Fruit fly (Drosophila melanogaster) whole organism, embryonic: Measurements from ENCODE around the gene Jhbp14.

Experiments used
- CG10462 ChIP-seq: fragments of 200-800 bp; sonication (Bioruptor generic); optimal IDR thresholded peaks from 2 replicates; lab custom pipeline; 2016; ENCODE audit warnings: missing biosample characterization, missing genetic modification characterization
- CG10654 ChIP-seq: fragments of 200-800 bp; sonication (Bioruptor generic); optimal IDR thresholded peaks from 2 replicates; lab custom pipeline; 2016; ENCODE audit warnings: missing biosample characterization, missing genetic modification characterization
- CG10979 ChIP-seq: fragments of 200-800 bp; sonication (Bioruptor generic); optimal IDR thresholded peaks from 2 replicates; lab custom pipeline; 2018; ENCODE audit warnings: missing biosample characterization, mild to moderate bottlenecking, missing genetic modification characterization, moderate library complexity
- CG12219 ChIP-seq: fragments of 200-800 bp; sonication (Bioruptor generic); optimal IDR thresholded peaks from 3 replicates; lab custom pipeline; 2018; ENCODE audit warnings: missing biosample characterization, mild to moderate bottlenecking, missing genetic modification characterization
- CG12391 ChIP-seq: fragments of 200-800 bp; sonication (Bioruptor generic); optimal IDR thresholded peaks from 3 replicates; lab custom pipeline; 2018; ENCODE audit warnings: missing biosample characterization, mild to moderate bottlenecking, missing genetic modification characterization, moderate library complexity
- CG13894 ChIP-seq: fragments of 200-800 bp; sonication (Bioruptor generic); optimal IDR thresholded peaks from 3 replicates; lab custom pipeline; 2018; ENCODE audit warnings: missing biosample characterization, mild to moderate bottlenecking, missing genetic modification characterization, moderate library complexity
- CG14014 ChIP-seq: fragments of 200-800 bp; sonication (Bioruptor generic); IDR thresholded peaks from 2 replicates; pipeline ENCODE4 v1.3.6; 2022; ENCODE audit warnings: missing biosample characterization, missing genetic modification characterization
- CG14860 ChIP-seq: fragments of 200-800 bp; sonication (Bioruptor generic); IDR thresholded peaks from 3 replicates; pipeline ENCODE4 v1.3.6; 2022; ENCODE audit warnings: missing biosample characterization, missing genetic modification characterization; ENCODE audit not compliant: partially characterized antibody
- CG17328 ChIP-seq: fragments of 200-800 bp; sonication (Bioruptor generic); IDR thresholded peaks from 2 replicates; pipeline ENCODE4 v1.3.6; 2022; ENCODE audit warnings: missing biosample characterization, missing genetic modification characterization
- CG17385 ChIP-seq: fragments of 200-800 bp; sonication (Bioruptor generic); optimal IDR thresholded peaks from 3 replicates; lab custom pipeline; 2018; ENCODE audit warnings: missing biosample characterization, mild to moderate bottlenecking, missing genetic modification characterization
- CG30020 ChIP-seq: fragments of 200-800 bp; optimal IDR thresholded peaks from 2 replicates; lab custom pipeline; 2019; ENCODE audit warnings: missing biosample characterization, mild to moderate bottlenecking, missing genetic modification characterization, moderate library complexity
- CG30403 ChIP-seq: fragments of 200-800 bp; sonication (Bioruptor generic); optimal IDR thresholded peaks from 3 replicates; lab custom pipeline; 2016; ENCODE audit warnings: missing biosample characterization, missing genetic modification characterization
- CG3065 ChIP-seq: fragments of 200-800 bp; sonication (Bioruptor generic); optimal IDR thresholded peaks from 2 replicates; lab custom pipeline; 2016; ENCODE audit warnings: missing biosample characterization, missing genetic modification characterization
- CG31441 ChIP-seq: fragments of 200-800 bp; sonication (Bioruptor generic); IDR thresholded peaks from 2 replicates; pipeline ENCODE4 v1.3.6; 2022; ENCODE audit warnings: missing biosample characterization, missing genetic modification characterization
- CG32772 ChIP-seq: fragments of 200-800 bp; sonication (Bioruptor generic); IDR thresholded peaks from 2 replicates; pipeline ENCODE4 v1.3.6; 2022; ENCODE audit warnings: missing biosample characterization, missing genetic modification characterization
- CG4282 ChIP-seq: fragments of 200-800 bp; sonication (Bioruptor generic); optimal IDR thresholded peaks from 2 replicates; lab custom pipeline; 2016; ENCODE audit warnings: missing biosample characterization, missing genetic modification characterization
- CG6854 ChIP-seq: fragments of 200-800 bp; sonication (Bioruptor generic); optimal IDR thresholded peaks from 3 replicates; lab custom pipeline; 2017; ENCODE audit warnings: missing biosample characterization, mild to moderate bottlenecking, missing genetic modification characterization
- CG7271 ChIP-seq: fragments of 200-800 bp; sonication (Bioruptor generic); optimal IDR thresholded peaks from 2 replicates; lab custom pipeline; 2018; ENCODE audit warnings: missing biosample characterization, mild to moderate bottlenecking, missing genetic modification characterization, moderate library complexity
- CG7357 ChIP-seq: fragments of 200-800 bp; sonication (Bioruptor generic); IDR thresholded peaks from 3 replicates; pipeline ENCODE4 v1.3.6; 2022; ENCODE audit warnings: missing biosample characterization, missing genetic modification characterization
- CG8388 ChIP-seq: fragments of 200-800 bp; sonication (Bioruptor generic); optimal IDR thresholded peaks from 2 replicates; lab custom pipeline; 2019; ENCODE audit warnings: missing biosample characterization, mild to moderate bottlenecking, missing genetic modification characterization, moderate library complexity
- Camta ChIP-seq: fragments of 200-800 bp; sonication (Bioruptor generic); optimal IDR thresholded peaks from 2 replicates; lab custom pipeline; 2016; ENCODE audit warnings: missing biosample characterization, missing genetic modification characterization
- Dbx ChIP-seq: fragments of 200-800 bp; sonication (Bioruptor generic); IDR thresholded peaks from 3 replicates; pipeline ENCODE4 v1.3.6; 2022; ENCODE audit warnings: missing biosample characterization, missing genetic modification characterization
- E2f2 ChIP-seq: fragments of 200-800 bp; sonication (Bioruptor generic); IDR thresholded peaks from 2 replicates; pipeline ENCODE4 v1.3.6; 2022; ENCODE audit warnings: missing biosample characterization, missing genetic modification characterization
- Hr3 ChIP-seq: fragments of 200-800 bp; sonication (Bioruptor generic); optimal IDR thresholded peaks from 3 replicates; lab custom pipeline; 2016; ENCODE audit warnings: missing biosample characterization, missing genetic modification characterization
- Hsf ChIP-seq: fragments of 200-800 bp; sonication (Bioruptor generic); optimal IDR thresholded peaks from 3 replicates; lab custom pipeline; 2016; ENCODE audit warnings: missing biosample characterization, missing genetic modification characterization
- Lim3 ChIP-seq: fragments of 200-800 bp; sonication (Bioruptor generic); IDR thresholded peaks from 2 replicates; pipeline ENCODE4 v1.3.6; 2022; ENCODE audit warnings: missing biosample characterization, missing genetic modification characterization
- Mrtf ChIP-seq: fragments of 200-800 bp; sonication (Bioruptor generic); IDR thresholded peaks from 3 replicates; pipeline ENCODE4 v1.3.6; 2022; ENCODE audit warnings: missing biosample characterization, missing genetic modification characterization
- Opbp ChIP-seq: fragments of 200-800 bp; sonication (Bioruptor generic); IDR thresholded peaks from 3 replicates; pipeline ENCODE4 v1.3.6; 2022; ENCODE audit warnings: missing biosample characterization, missing genetic modification characterization; ENCODE audit not compliant: partially characterized antibody
- PHDP ChIP-seq: fragments of 200-800 bp; sonication (Bioruptor generic); optimal IDR thresholded peaks from 3 replicates; lab custom pipeline; 2018; ENCODE audit warnings: missing biosample characterization, mild to moderate bottlenecking, missing genetic modification characterization, moderate library complexity
- Poxn ChIP-seq: fragments of 200-800 bp; sonication (Bioruptor generic); IDR thresholded peaks from 2 replicates; pipeline ENCODE4 v1.3.6; 2022; ENCODE audit warnings: missing biosample characterization, missing genetic modification characterization
- Ptx1 ChIP-seq: fragments of 200-800 bp; sonication (Bioruptor generic); IDR thresholded peaks from 2 replicates; pipeline ENCODE4 v1.3.6; 2022; ENCODE audit warnings: missing biosample characterization, missing genetic modification characterization
- Six4 ChIP-seq: fragments of 200-800 bp; sonication (Bioruptor generic); optimal IDR thresholded peaks from 2 replicates; lab custom pipeline; 2016; ENCODE audit warnings: missing biosample characterization, missing genetic modification characterization
- Sox102F ChIP-seq: fragments of 200-800 bp; sonication (Bioruptor generic); optimal IDR thresholded peaks from 2 replicates; lab custom pipeline; 2018; ENCODE audit warnings: missing biosample characterization, mild to moderate bottlenecking, missing genetic modification characterization, moderate library complexity
- Sry-δ ChIP-seq: fragments of 200-800 bp; sonication (Bioruptor generic); optimal IDR thresholded peaks from 2 replicates; lab custom pipeline; 2016; ENCODE audit warnings: missing biosample characterization, missing genetic modification characterization
- bcd ChIP-seq: fragments of 200-800 bp; sonication (Bioruptor generic); optimal IDR thresholded peaks from 2 replicates; lab custom pipeline; 2017; ENCODE audit warnings: missing biosample characterization, mild to moderate bottlenecking, missing genetic modification characterization
- br ChIP-seq: fragments of >200 bp; optimal IDR thresholded peaks from 2 replicates; lab custom pipeline; 2017
- cas ChIP-seq: fragments of 200-800 bp; sonication (Bioruptor generic); IDR thresholded peaks from 2 replicates; pipeline ENCODE4 v1.3.6; 2022; ENCODE audit warnings: missing biosample characterization, missing genetic modification characterization
- chm ChIP-seq: fragments of 200-800 bp; sonication (Bioruptor generic); IDR thresholded peaks from 2 replicates; pipeline ENCODE4 v1.3.6; 2022; ENCODE audit warnings: missing biosample characterization, missing genetic modification characterization
- chn ChIP-seq: fragments of 200-800 bp; sonication (Bioruptor generic); optimal IDR thresholded peaks from 2 replicates; lab custom pipeline; 2016; ENCODE audit warnings: missing biosample characterization, missing genetic modification characterization
- danr ChIP-seq: fragments of 200-800 bp; sonication (Bioruptor generic); IDR thresholded peaks from 2 replicates; pipeline ENCODE4 v1.3.6; 2022; ENCODE audit warnings: missing biosample characterization, missing genetic modification characterization
- dpn ChIP-seq, 2 experiments: fragments of 200-800 bp; sonication (Bioruptor generic); optimal IDR thresholded peaks; 3 replicates each; lab custom pipeline; 2016; ENCODE audit warnings: missing biosample characterization in 2 of 2, missing genetic modification characterization in 2 of 2
- fd3F ChIP-seq: fragments of 200-800 bp; sonication (Bioruptor generic); optimal IDR thresholded peaks from 2 replicates; lab custom pipeline; 2018; ENCODE audit warnings: missing biosample characterization, mild to moderate bottlenecking, missing genetic modification characterization, moderate library complexity
- her ChIP-seq: fragments of 200-800 bp; sonication (Bioruptor generic); optimal IDR thresholded peaks from 2 replicates; lab custom pipeline; 2016; ENCODE audit warnings: missing biosample characterization, missing genetic modification characterization
- oc ChIP-seq: fragments of 200-800 bp; sonication (Bioruptor generic); optimal IDR thresholded peaks from 2 replicates; lab custom pipeline; 2018; ENCODE audit warnings: missing biosample characterization, mild to moderate bottlenecking, missing genetic modification characterization, moderate library complexity
- phol ChIP-seq: fragments of 200-800 bp; sonication (Bioruptor generic); optimal IDR thresholded peaks from 3 replicates; lab custom pipeline; 2018; ENCODE audit warnings: missing biosample characterization, mild to moderate bottlenecking, missing genetic modification characterization, moderate library complexity
- pzg ChIP-seq: fragments of 200-800 bp; sonication (Bioruptor generic); optimal IDR thresholded peaks from 3 replicates; lab custom pipeline; 2018; ENCODE audit warnings: missing biosample characterization, mild to moderate bottlenecking, missing genetic modification characterization, moderate library complexity
- sisA ChIP-seq: fragments of 200-800 bp; sonication (Bioruptor generic); IDR thresholded peaks from 2 replicates; pipeline ENCODE4 v1.3.6; 2022; ENCODE audit warnings: missing biosample characterization, missing genetic modification characterization
- slou ChIP-seq: fragments of 200-800 bp; sonication (Bioruptor generic); optimal IDR thresholded peaks from 3 replicates; lab custom pipeline; 2016; ENCODE audit warnings: missing biosample characterization, missing genetic modification characterization
- trem ChIP-seq: fragments of 200-800 bp; optimal IDR thresholded peaks from 3 replicates; lab custom pipeline; 2019; ENCODE audit warnings: missing biosample characterization, mild to moderate bottlenecking, missing genetic modification characterization, moderate library complexity
- ttk ChIP-seq: fragments of 200-800 bp; sonication (Bioruptor generic); IDR thresholded peaks from 2 replicates; pipeline ENCODE4 v2.1.2; 2022; ENCODE audit warnings: missing biosample characterization, missing genetic modification characterization
- zf30C ChIP-seq: fragments of 200-800 bp; sonication (Bioruptor generic); optimal IDR thresholded peaks from 3 replicates; lab custom pipeline; 2018; ENCODE audit warnings: missing biosample characterization, mild to moderate bottlenecking, missing genetic modification characterization
- zfh2 ChIP-seq: fragments of 200-800 bp; sonication (Bioruptor generic); optimal IDR thresholded peaks from 2 replicates; lab custom pipeline; 2016; ENCODE audit warnings: missing biosample characterization, missing genetic modification characterization

Jhbp14 gene

DNA sequence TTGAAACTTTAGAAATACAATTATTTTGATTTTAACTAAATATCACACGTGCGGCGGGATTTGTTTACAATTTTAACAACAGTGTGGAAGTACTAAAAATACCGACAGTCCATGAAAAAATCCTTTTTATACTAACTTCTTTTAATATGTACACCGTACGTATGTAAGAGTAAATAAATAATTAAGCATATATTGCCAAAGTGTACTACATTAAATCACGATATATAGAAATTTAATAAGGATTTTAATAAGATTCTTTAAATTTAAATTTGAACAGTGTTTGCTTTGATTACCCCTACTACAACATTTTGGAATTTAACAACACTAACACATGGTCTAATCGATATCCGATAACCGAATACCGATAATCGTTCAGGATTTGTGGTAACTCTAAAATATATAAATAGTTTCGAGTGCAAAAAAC is 14.1 kb upstream of the Jhbp14 start, which contains the start of the genes Ski6 and CG16812 (continued):
- peak; percentile 67 for TF ChIP-seq CG10979 (tag; lab: Kevin White, UChicago)
- TF ChIP-seq CG4282 (GFP tag; lab: Kevin White, UChicago) = no peak
- TF ChIP-seq Hr3 (GFP tag; lab: Kevin White, UChicago) = peak; percentile 71
- peak; percentile 82 for TF ChIP-seq phol
- TF ChIP-seq CG7271 (tag; lab: Kevin White, UChicago) = peak; percentile 49
- TF ChIP-seq E2f2 (GFP tag; lab: Robert Waterston, UW) = peak; percentile 58; the same call in 1 of the 2 replicates
- TF ChIP-seq Mrtf (GFP tag; lab: Robert Waterston, UW) = no peak
- no peak for TF ChIP-seq Lim3 (GFP tag; lab: Robert Waterston, UW)
- TF ChIP-seq fd3F (GFP tag; lab: Kevin White, UChicago) = peak; percentile 66
- peak; percentile 81 for TF ChIP-seq CG30020 (tag; lab: Kevin White, UChicago)
- TF ChIP-seq oc = peak; percentile 52
- TF ChIP-seq Sry-δ (GFP tag; lab: Kevin White, UChicago) = peak; percentile 42
- peak; percentile 68 for TF ChIP-seq Dbx (GFP tag; lab: Robert Waterston, UW)
- TF ChIP-seq CG32772 = peak; percentile 56
- no peak for TF ChIP-seq her (GFP tag; lab: Kevin White, UChicago)
- no peak for TF ChIP-seq CG14860 (GFP tag; lab: Robert Waterston, UW)
- TF ChIP-seq PHDP = no peak
- peak; percentile 61 for TF ChIP-seq pzg (GFP tag; lab: Kevin White, UChicago)
- TF ChIP-seq CG14014 (GFP tag; lab: Robert Waterston, UW) = peak; percentile 53; the same call in 1 of the 2 replicates
- peak; percentile 10 for TF ChIP-seq CG3065 (GFP tag; lab: Kevin White, UChicago)
- no peak for TF ChIP-seq chm (GFP tag; lab: Robert Waterston, UW)
- TF ChIP-seq br = no peak
- TF ChIP-seq CG17328 (GFP tag; lab: Robert Waterston, UW) = peak; percentile 68
- TF ChIP-seq Opbp (GFP tag; lab: Robert Waterston, UW) = peak; percentile 57; the same call in 2 of the 3 replicates
- peak; percentile 83 for TF ChIP-seq CG30403 (GFP tag; lab: Kevin White, UChicago)
- peak; percentile 83 for TF ChIP-seq CG31441 (GFP tag; lab: Robert Waterston, UW)
- no peak for TF ChIP-seq Poxn
- TF ChIP-seq Camta (GFP tag; lab: Kevin White, UChicago) = peak; percentile 48
- TF ChIP-seq CG13894 (tag; lab: Kevin White, UChicago) = no peak
- 0 out of 2 replicates have a peak, but pooled peaks have one; percentile 16 for TF ChIP-seq sisA (GFP tag; lab: Robert Waterston, UW)
- TF ChIP-seq danr (GFP tag; lab: Robert Waterston, UW) = peak; percentile 16; the same call in 1 of the 2 replicates
- peak; percentile 77 for TF ChIP-seq Ptx1 (GFP tag; lab: Robert Waterston, UW)
- peak; percentile 62 for TF ChIP-seq Hsf (GFP tag; lab: Kevin White, UChicago)
- TF ChIP-seq Six4 (GFP tag; lab: Kevin White, UChicago) = peak; percentile 46
- TF ChIP-seq bcd (GFP tag; lab: Kevin White, UChicago) = peak; percentile 49
- peak; percentile 58 for TF ChIP-seq CG17385 (GFP tag; lab: Kevin White, UChicago)
- no peak; the same call in 1 of the 2 replicates for TF ChIP-seq ttk (GFP tag; lab: Robert Waterston, UW)
- TF ChIP-seq Sox102F (GFP tag; lab: Kevin White, UChicago) = peak; percentile 81
- TF ChIP-seq CG10654 (GFP tag; lab: Kevin White, UChicago) = peak; percentile 65
- peak; percentile 63 for TF ChIP-seq CG8388 (GFP tag; lab: Kevin White, UChicago)
- TF ChIP-seq CG10462 = peak; percentile 40
- no peak for TF ChIP-seq CG12219
- no peak for TF ChIP-seq CG7357 (GFP tag; lab: Robert Waterston, UW)
- peak; percentile 89 for TF ChIP-seq CG12391 (tag; lab: Kevin White, UChicago)
- peak; percentile 15 for TF ChIP-seq zfh2 (GFP tag; lab: Kevin White, UChicago)
- TF ChIP-seq cas (GFP tag; lab: Robert Waterston, UW) = peak; percentile 73
- no peak for TF ChIP-seq zf30C (GFP tag; lab: Kevin White, UChicago)
- peak; percentile 35 for TF ChIP-seq chn (GFP tag; lab: Kevin White, UChicago)
- TF ChIP-seq slou (GFP tag; lab: Kevin White, UChicago) = peak; percentile 39
- TF ChIP-seq CG6854 (GFP tag; lab: Kevin White, UChicago) = no peak
- peak; percentile 2 to 80 for TF ChIP-seq dpn (GFP tag; optimal IDR thresholded peaks at IDR 0.05; lab: Kevin White, UChicago)
- peak; percentile 89 for TF ChIP-seq trem
